Fruit fly (Drosophila melanogaster) whole organism, embryonic: ENCODE results near the gene CAHbeta.

Source experiments
- Aef1 ChIP-seq: fragments of 200-800 bp; sonication (Bioruptor generic); IDR thresholded peaks from 3 replicates; pipeline ENCODE4 v1.3.6; 2022; ENCODE audit warnings: missing biosample characterization, missing genetic modification characterization
- Blimp-1 ChIP-seq: fragments of 200-800 bp; sonication (Bioruptor generic); optimal IDR thresholded peaks from 3 replicates; lab custom pipeline; 2018; ENCODE audit warnings: missing biosample characterization, missing genetic modification characterization, mild to moderate bottlenecking, moderate library complexity, missing genetic modification reagents
- CG11504 ChIP-seq: fragments of 200-800 bp; sonication (Bioruptor generic); optimal IDR thresholded peaks from 3 replicates; lab custom pipeline; 2019; ENCODE audit warnings: missing biosample characterization, mild to moderate bottlenecking, missing genetic modification characterization, moderate library complexity
- CG12391 ChIP-seq: fragments of 200-800 bp; sonication (Bioruptor generic); optimal IDR thresholded peaks from 3 replicates; lab custom pipeline; 2018; ENCODE audit warnings: missing biosample characterization, mild to moderate bottlenecking, missing genetic modification characterization, moderate library complexity
- CG12659 ChIP-seq: fragments of 200-800 bp; sonication (Bioruptor generic); optimal IDR thresholded peaks from 3 replicates; lab custom pipeline; 2017; ENCODE audit warnings: mild to moderate bottlenecking, missing biosample characterization, missing genetic modification reagents, missing genetic modification characterization
- CG13624 ChIP-seq: fragments of 200-800 bp; sonication (Bioruptor generic); optimal IDR thresholded peaks from 2 replicates; lab custom pipeline; 2016; ENCODE audit warnings: missing biosample characterization, missing genetic modification characterization
- CG13775 ChIP-seq: fragments of 200-800 bp; sonication (Bioruptor generic); optimal IDR thresholded peaks from 3 replicates; lab custom pipeline; 2017; ENCODE audit warnings: missing biosample characterization, mild to moderate bottlenecking, missing genetic modification characterization
- CG15696 ChIP-seq: fragments of 200-800 bp; sonication (Bioruptor generic); optimal IDR thresholded peaks from 2 replicates; lab custom pipeline; 2019; ENCODE audit warnings: missing biosample characterization, mild to moderate bottlenecking, missing genetic modification characterization, moderate library complexity
- CG1792 ChIP-seq: fragments of 200-800 bp; sonication (Bioruptor generic); optimal IDR thresholded peaks from 2 replicates; lab custom pipeline; 2016; ENCODE audit warnings: missing biosample characterization, missing genetic modification characterization
- CG2129 ChIP-seq: fragments of 200-800 bp; sonication (Bioruptor generic); IDR thresholded peaks from 2 replicates; pipeline ENCODE4 v1.3.6; 2022; ENCODE audit warnings: missing biosample characterization, missing genetic modification characterization; ENCODE audit not compliant: partially characterized antibody
- CG30431 ChIP-seq: fragments of 200-800 bp; sonication (Bioruptor generic); optimal IDR thresholded peaks from 2 replicates; lab custom pipeline; 2017; ENCODE audit warnings: missing biosample characterization, missing genetic modification characterization
- CG3281 ChIP-seq: fragments of 200-800 bp; sonication (Bioruptor generic); optimal IDR thresholded peaks from 3 replicates; lab custom pipeline; 2017; ENCODE audit warnings: missing biosample characterization, mild to moderate bottlenecking, missing genetic modification characterization
- CG4282 ChIP-seq: fragments of 200-800 bp; sonication (Bioruptor generic); optimal IDR thresholded peaks from 2 replicates; lab custom pipeline; 2016; ENCODE audit warnings: missing biosample characterization, missing genetic modification characterization
- CG6689 ChIP-seq: fragments of 200-800 bp; sonication (Bioruptor generic); IDR thresholded peaks from 2 replicates; pipeline ENCODE4 v1.3.6; 2022; ENCODE audit warnings: missing biosample characterization, missing genetic modification characterization
- CG6765 ChIP-seq: fragments of 200-800 bp; sonication (Bioruptor generic); optimal IDR thresholded peaks from 3 replicates; lab custom pipeline; 2017; ENCODE audit warnings: missing biosample characterization, mild to moderate bottlenecking, missing genetic modification characterization
- CG6791 ChIP-seq: fragments of 200-800 bp; sonication (Bioruptor generic); IDR thresholded peaks from 3 replicates; pipeline ENCODE4 v1.3.6; 2022; ENCODE audit warnings: missing biosample characterization, missing genetic modification characterization; ENCODE audit not compliant: partially characterized antibody
- CG7839 ChIP-seq: fragments of 200-800 bp; sonication (Bioruptor generic); optimal IDR thresholded peaks from 3 replicates; lab custom pipeline; 2018; ENCODE audit warnings: missing biosample characterization, mild to moderate bottlenecking, missing genetic modification characterization, moderate library complexity
- CG8290 ChIP-seq, 3 experiments: fragments of 200-800 bp; sonication (Bioruptor generic); optimal IDR thresholded peaks; 2 replicates each; lab custom pipeline; 2016 to 2019; ENCODE audit warnings: missing biosample characterization in 3 of 3, missing genetic modification characterization in 3 of 3, mild to moderate bottlenecking in 2 of 3, moderate library complexity in 1 of 3
- CG9437 ChIP-seq: fragments of 200-800 bp; sonication (Bioruptor generic); optimal IDR thresholded peaks from 2 replicates; lab custom pipeline; 2018; ENCODE audit warnings: missing biosample characterization, mild to moderate bottlenecking, missing genetic modification characterization
- CG9609 ChIP-seq: fragments of 200-800 bp; sonication (Bioruptor generic); optimal IDR thresholded peaks from 3 replicates; lab custom pipeline; 2016; ENCODE audit warnings: missing biosample characterization, missing genetic modification characterization
- CoRest ChIP-seq: fragments of 200-800 bp; sonication (Bioruptor generic); optimal IDR thresholded peaks from 3 replicates; lab custom pipeline; 2018; ENCODE audit warnings: missing biosample characterization, mild to moderate bottlenecking, missing genetic modification characterization, moderate library complexity
- Doc3 ChIP-seq: fragments of 200-800 bp; sonication (Bioruptor generic); IDR thresholded peaks from 3 replicates; pipeline ENCODE4 v1.3.6; 2022; ENCODE audit warnings: missing biosample characterization, missing genetic modification characterization; ENCODE audit not compliant: partially characterized antibody
- E2f2 ChIP-seq: fragments of 200-800 bp; sonication (Bioruptor generic); IDR thresholded peaks from 2 replicates; pipeline ENCODE4 v1.3.6; 2022; ENCODE audit warnings: missing biosample characterization, missing genetic modification characterization
- Fer1 ChIP-seq: fragments of 200-800 bp; sonication (Bioruptor generic); optimal IDR thresholded peaks from 2 replicates; lab custom pipeline; 2017; ENCODE audit warnings: missing biosample characterization, mild to moderate bottlenecking, missing genetic modification characterization
- HHEX ChIP-seq: fragments of 200-800 bp; sonication (Bioruptor generic); optimal IDR thresholded peaks from 3 replicates; lab custom pipeline; 2017; ENCODE audit warnings: missing biosample characterization, mild to moderate bottlenecking, missing genetic modification characterization, missing genetic modification reagents
- Hey ChIP-seq: fragments of 200-800 bp; sonication (Bioruptor generic); optimal IDR thresholded peaks from 3 replicates; lab custom pipeline; 2018; ENCODE audit warnings: missing biosample characterization, mild to moderate bottlenecking, missing genetic modification characterization
- Hr51 ChIP-seq, 2 experiments: fragments of 200-800 bp; sonication (Bioruptor generic); optimal IDR thresholded peaks; 2 replicates in 1 of 2; 3 replicates in 1 of 2; lab custom pipeline; 2016 to 2018; ENCODE audit warnings: missing biosample characterization in 2 of 2, missing genetic modification characterization in 2 of 2, mild to moderate bottlenecking in 1 of 2, moderate library complexity in 1 of 2
- Kr ChIP-seq: fragments of 200-800 bp; sonication (Bioruptor generic); optimal IDR thresholded peaks from 2 replicates; lab custom pipeline; 2017; ENCODE audit warnings: missing biosample characterization, mild to moderate bottlenecking, missing genetic modification characterization
- NC2β ChIP-seq: fragments of 200-800 bp; sonication (Bioruptor generic); optimal IDR thresholded peaks from 2 replicates; lab custom pipeline; 2016; ENCODE audit warnings: missing biosample characterization, missing genetic modification characterization
- Neu2 ChIP-seq: fragments of 200-800 bp; sonication (Bioruptor generic); optimal IDR thresholded peaks from 3 replicates; lab custom pipeline; 2016; ENCODE audit warnings: missing biosample characterization, missing genetic modification characterization, borderline replicate concordance
- YL-1 ChIP-seq: fragments of 200-800 bp; sonication (Bioruptor generic); optimal IDR thresholded peaks from 3 replicates; lab custom pipeline; 2017; ENCODE audit warnings: missing biosample characterization, mild to moderate bottlenecking, missing genetic modification characterization
- btn ChIP-seq: fragments of 200-800 bp; sonication (Bioruptor generic); optimal IDR thresholded peaks from 2 replicates; lab custom pipeline; 2016; ENCODE audit warnings: missing biosample characterization, missing genetic modification characterization
- cwo ChIP-seq: fragments of 200-800 bp; sonication (Bioruptor generic); optimal IDR thresholded peaks from 3 replicates; lab custom pipeline; 2017; ENCODE audit warnings: missing biosample characterization, missing genetic modification characterization, mild to moderate bottlenecking, moderate library complexity, missing genetic modification reagents
- emc ChIP-seq: fragments of 200-800 bp; sonication (Bioruptor generic); optimal IDR thresholded peaks from 2 replicates; lab custom pipeline; 2016; ENCODE audit warnings: missing biosample characterization, missing genetic modification characterization
- ems ChIP-seq: fragments of 200-800 bp; sonication (Bioruptor generic); optimal IDR thresholded peaks from 3 replicates; lab custom pipeline; 2016; ENCODE audit warnings: missing biosample characterization, missing genetic modification characterization
- eyg ChIP-seq: fragments of 200-800 bp; sonication (Bioruptor generic); optimal IDR thresholded peaks from 3 replicates; lab custom pipeline; 2016; ENCODE audit warnings: missing biosample characterization, missing genetic modification characterization
- ind ChIP-seq: fragments of 200-800 bp; sonication (Bioruptor generic); optimal IDR thresholded peaks from 3 replicates; lab custom pipeline; 2016; ENCODE audit warnings: missing biosample characterization, missing genetic modification characterization
- kah ChIP-seq: fragments of 200-800 bp; sonication (Bioruptor generic); optimal IDR thresholded peaks from 2 replicates; lab custom pipeline; 2018; ENCODE audit warnings: missing biosample characterization, mild to moderate bottlenecking, missing genetic modification characterization
- lbe ChIP-seq: fragments of 200-800 bp; sonication (Bioruptor generic); optimal IDR thresholded peaks from 2 replicates; lab custom pipeline; 2016; ENCODE audit warnings: missing biosample characterization, mild to moderate bottlenecking, missing genetic modification characterization
- luna ChIP-seq: fragments of 200-800 bp; sonication (Bioruptor generic); optimal IDR thresholded peaks from 2 replicates; lab custom pipeline; 2016; ENCODE audit warnings: missing biosample characterization, missing genetic modification characterization
- pnt ChIP-seq: fragments of 200-800 bp; sonication (Bioruptor generic); optimal IDR thresholded peaks from 3 replicates; lab custom pipeline; 2016; ENCODE audit warnings: missing biosample characterization, missing genetic modification characterization
- pros ChIP-seq: fragments of 200-800 bp; sonication (Bioruptor generic); optimal IDR thresholded peaks from 3 replicates; lab custom pipeline; 2019; ENCODE audit warnings: missing biosample characterization, mild to moderate bottlenecking, missing genetic modification characterization, moderate library complexity
- salm ChIP-seq: fragments of 200-800 bp; sonication (Bioruptor generic); optimal IDR thresholded peaks from 2 replicates; lab custom pipeline; 2018; ENCODE audit warnings: missing biosample characterization, mild to moderate bottlenecking, missing genetic modification characterization
- tgo ChIP-seq: fragments of 200-800 bp; sonication (Bioruptor generic); IDR thresholded peaks from 3 replicates; pipeline ENCODE4 v1.3.6; 2022; ENCODE audit warnings: missing biosample characterization, missing genetic modification characterization
- tin ChIP-seq: fragments of 200-800 bp; sonication (Bioruptor generic); optimal IDR thresholded peaks from 3 replicates; lab custom pipeline; 2016; ENCODE audit warnings: missing biosample characterization, missing genetic modification characterization
- unpg ChIP-seq: fragments of 200-800 bp; sonication (Bioruptor generic); optimal IDR thresholded peaks from 3 replicates; lab custom pipeline; 2018; ENCODE audit warnings: missing biosample characterization, mild to moderate bottlenecking, missing genetic modification characterization, moderate library complexity
- wek ChIP-seq: fragments of 200-800 bp; sonication (Bioruptor generic); optimal IDR thresholded peaks from 3 replicates; lab custom pipeline; 2018; ENCODE audit warnings: missing biosample characterization, mild to moderate bottlenecking, missing genetic modification characterization, moderate library complexity
- zen ChIP-seq: fragments of 200-800 bp; sonication (Bioruptor generic); optimal IDR thresholded peaks from 3 replicates; lab custom pipeline; 2018; ENCODE audit warnings: missing biosample characterization, mild to moderate bottlenecking, missing genetic modification characterization, moderate library complexity
- zf30C ChIP-seq: fragments of 200-800 bp; sonication (Bioruptor generic); optimal IDR thresholded peaks from 3 replicates; lab custom pipeline; 2018; ENCODE audit warnings: missing biosample characterization, mild to moderate bottlenecking, missing genetic modification characterization

Gene CAHbeta

dm6 chr3R:9003600-9004223, 23.1 kb downstream of the CAHbeta start, which contains the start of the genes CG31100 and CG11980 (continued):
- no peak for TF ChIP-seq Hr51 (GFP tag; optimal IDR thresholded peaks at IDR 0.05; lab: Kevin White, UChicago)
- no peak for TF ChIP-seq luna (GFP tag; lab: Kevin White, UChicago)
- no peak for TF ChIP-seq CG9609 (GFP tag; lab: Kevin White, UChicago)
- TF ChIP-seq CG12659 (GFP tag; lab: Kevin White, UChicago) = peak; percentile 61
- peak; percentile 45; the same call in 1 of the 2 replicates for TF ChIP-seq CG2129
- TF ChIP-seq CG8290 (GFP tag; optimal IDR thresholded peaks at IDR 0.05; lab: Kevin White, UChicago) = no peak
- no peak for TF ChIP-seq CG8290 (tag; optimal IDR thresholded peaks at IDR 0.05; lab: Kevin White, UChicago)
- no peak for TF ChIP-seq CG9437 (GFP tag; lab: Kevin White, UChicago)
- no peak for TF ChIP-seq Blimp-1 (GFP tag; lab: Kevin White, UChicago)
- no peak for TF ChIP-seq CG1792
- TF ChIP-seq CG15696 (tag; lab: Kevin White, UChicago) = no peak
- TF ChIP-seq salm (tag; lab: Kevin White, UChicago) = no peak
- no peak for TF ChIP-seq pros (GFP tag; lab: Kevin White, UChicago)
- no peak for TF ChIP-seq CG3281 (GFP tag; lab: Kevin White, UChicago)
- TF ChIP-seq unpg = no peak
- TF ChIP-seq lbe (GFP tag; lab: Kevin White, UChicago) = peak; percentile 24
- TF ChIP-seq Aef1 (GFP tag; lab: Robert Waterston, UW) = no peak
- TF ChIP-seq zen = no peak
- no peak for TF ChIP-seq HHEX (GFP tag; lab: Kevin White, UChicago)
- peak; percentile 65; the same call in 1 of the 3 replicates for TF ChIP-seq Doc3
- peak; percentile 78 for TF ChIP-seq YL-1 (GFP tag; lab: Kevin White, UChicago)
- TF ChIP-seq CG30431 (GFP tag; lab: Kevin White, UChicago) = no peak
- TF ChIP-seq CG12391 (tag; lab: Kevin White, UChicago) = no peak
- no peak for TF ChIP-seq CG6689 (GFP tag; lab: Robert Waterston, UW)
- peak; percentile 74 for TF ChIP-seq E2f2 (GFP tag; lab: Robert Waterston, UW)
- no peak for TF ChIP-seq tgo (GFP tag; lab: Robert Waterston, UW)
- no peak for TF ChIP-seq btn (GFP tag; lab: Kevin White, UChicago)
- TF ChIP-seq CG4282 (GFP tag; lab: Kevin White, UChicago) = no peak
- TF ChIP-seq CG13775 (GFP tag; lab: Kevin White, UChicago) = no peak
- peak; percentile 18 for TF ChIP-seq NC2β
- no peak for TF ChIP-seq Kr (GFP tag; lab: Kevin White, UChicago)
- TF ChIP-seq Hey (tag; lab: Kevin White, UChicago) = no peak
- peak; percentile 23 for TF ChIP-seq wek (GFP tag; lab: Kevin White, UChicago)
- no peak for TF ChIP-seq emc (GFP tag; lab: Kevin White, UChicago)
- TF ChIP-seq CG11504 (tag; lab: Kevin White, UChicago) = no peak
- no peak for TF ChIP-seq CG7839
- TF ChIP-seq CG13624 (GFP tag; lab: Kevin White, UChicago) = no peak
- no peak for TF ChIP-seq kah (GFP tag; lab: Kevin White, UChicago)
- no peak for TF ChIP-seq CG6765
- TF ChIP-seq ind (GFP tag; lab: Kevin White, UChicago) = no peak
- TF ChIP-seq ems (GFP tag; lab: Kevin White, UChicago) = no peak
- TF ChIP-seq pnt (GFP tag; lab: Kevin White, UChicago) = no peak
- no peak for TF ChIP-seq cwo
- no peak for TF ChIP-seq zf30C (GFP tag; lab: Kevin White, UChicago)
- TF ChIP-seq eyg (GFP tag; lab: Kevin White, UChicago) = no peak
- peak; percentile 17 for TF ChIP-seq Fer1
- no peak for TF ChIP-seq Neu2 (GFP tag; lab: Kevin White, UChicago)
- TF ChIP-seq tin (GFP tag; lab: Kevin White, UChicago) = no peak
- peak; percentile 53 for TF ChIP-seq CoRest
- TF ChIP-seq CG6791 (GFP tag; lab: Robert Waterston, UW) = peak; percentile 72; the same call in 2 of the 3 replicates
